Worm (Caenorhabditis elegans) whole organism, mixed stage, embryonic: ENCODE data around the gene Y108G3AL.2.

Source experiments
- M03D4.4 ChIP-seq: sonication (generic microtip); optimal IDR thresholded peaks from 2 replicates; lab custom pipeline; 2017; ENCODE audit warnings: mild to moderate bottlenecking, missing genetic modification characterization, missing compliant biosample characterization
- blmp-1 ChIP-seq: fragments of 150-350 bp; optimal IDR thresholded peaks from 2 replicates; lab custom pipeline; 2014; ENCODE audit warnings: missing biosample characterization, missing genetic modification characterization
- ceh-39 ChIP-seq: fragments of 150-350 bp; optimal IDR thresholded peaks from 2 replicates; lab custom pipeline; 2014; ENCODE audit warnings: missing biosample characterization, missing genetic modification characterization
- cnd-1 ChIP-seq: fragments of 200-800 bp; sonication (Bioruptor generic); optimal IDR thresholded peaks from 2 replicates; lab custom pipeline; 2018; ENCODE audit warnings: mild to moderate bottlenecking, missing genetic modification characterization, missing compliant biosample characterization
- lin-13 ChIP-seq: fragments of 150-350 bp; optimal IDR thresholded peaks from 2 replicates; lab custom pipeline; 2014; ENCODE audit warnings: missing biosample characterization, missing genetic modification characterization
- lsy-2 ChIP-seq: fragments of 150-350 bp; optimal IDR thresholded peaks from 2 replicates; lab custom pipeline; 2014; ENCODE audit warnings: missing biosample characterization, missing genetic modification characterization
- mab-5 ChIP-seq: fragments of 150-350 bp; optimal IDR thresholded peaks from 2 replicates; lab custom pipeline; 2014; ENCODE audit warnings: missing biosample characterization, missing genetic modification characterization
- nhr-12 ChIP-seq: fragments of 150-350 bp; optimal IDR thresholded peaks from 2 replicates; lab custom pipeline; 2014; ENCODE audit warnings: missing biosample characterization, missing genetic modification characterization
- snpc-4 ChIP-seq: fragments of 150-350 bp; optimal IDR thresholded peaks from 2 replicates; lab custom pipeline; 2014; ENCODE audit warnings: missing biosample characterization, missing genetic modification characterization
- unc-39 ChIP-seq: fragments of 150-350 bp; optimal IDR thresholded peaks from 2 replicates; lab custom pipeline; 2014; ENCODE audit warnings: missing biosample characterization, missing genetic modification characterization

ce11 chrV:194760-195159, 28.0 kb downstream of the Y108G3AL.2 start:
- no peak for TF ChIP-seq unc-39 (tag; lab: Kevin White, UChicago)
- no peak for TF ChIP-seq M03D4.4 (tag; lab: Kevin White, UChicago)
- TF ChIP-seq lsy-2 = no peak
- no peak for TF ChIP-seq snpc-4
- no peak for TF ChIP-seq lin-13 (tag; lab: Kevin White, UChicago)
- no peak for TF ChIP-seq mab-5 (tag; lab: Kevin White, UChicago)
- TF ChIP-seq blmp-1 (tag; lab: Kevin White, UChicago) = no peak
- TF ChIP-seq ceh-39 = no peak
- no peak for TF ChIP-seq nhr-12 (tag; lab: Kevin White, UChicago)
- no peak for TF ChIP-seq cnd-1
